Fruit fly (Drosophila melanogaster) whole organism: ENCODE data around the gene CG33191.

Experiments used
- pan ChIP-seq: fragments of >200 bp; optimal IDR thresholded peaks from 2 replicates; lab custom pipeline; 2017
- usp ChIP-seq: fragments of >200 bp; optimal IDR thresholded peaks from 2 replicates; lab custom pipeline; 2017; ENCODE audit warnings: missing biosample characterization, missing genetic modification characterization, mixed read lengths

DNA sequence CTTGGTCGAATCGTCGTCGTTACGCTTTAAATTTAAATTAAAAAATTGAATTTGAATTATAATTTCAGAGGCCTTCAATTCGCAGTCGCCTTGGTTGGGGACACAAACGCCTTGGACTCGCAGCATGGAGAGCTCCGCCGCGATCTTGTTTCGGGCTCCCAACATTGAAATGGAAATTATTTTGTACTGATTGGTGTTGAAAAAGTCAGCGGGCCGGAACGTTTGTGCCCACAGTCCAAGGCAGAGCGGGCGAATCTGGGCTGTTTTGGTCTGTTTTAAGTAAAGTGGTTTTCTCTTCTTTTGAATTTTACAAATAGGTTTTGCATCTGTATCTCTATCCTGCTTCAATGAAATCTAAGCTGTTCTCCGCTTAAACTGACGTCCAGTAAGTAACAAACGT, 35.4 kb upstream of the CG33191 start:
- TF ChIP-seq pan (lab: Kevin White, UChicago) (no peak), usp (GFP tag; lab: Kevin White, UChicago) (no peak)
